Fruit fly (Drosophila melanogaster) whole organism, adult: ENCODE measurements around the gene CG10993.

Experiments used
- CG11617 ChIP-seq: fragments of 200-800 bp; sonication (Bioruptor generic); optimal IDR thresholded peaks from 2 replicates; lab custom pipeline; 2017; ENCODE audit warnings: mild to moderate bottlenecking, missing biosample characterization, missing genetic modification reagents, missing genetic modification characterization
- CG12768 ChIP-seq: fragments of 200-800 bp; sonication (Bioruptor generic); optimal IDR thresholded peaks from 2 replicates; lab custom pipeline; 2017; ENCODE audit warnings: missing biosample characterization, missing genetic modification characterization, mild to moderate bottlenecking, moderate library complexity, missing genetic modification reagents
- CG33017 ChIP-seq: fragments of 200-800 bp; sonication (Bioruptor generic); optimal IDR thresholded peaks from 2 replicates; lab custom pipeline; 2018; ENCODE audit warnings: missing biosample characterization, mild to moderate bottlenecking, missing genetic modification characterization, moderate library complexity
- Clk ChIP-seq: fragments of 200-800 bp; sonication (Bioruptor generic); optimal IDR thresholded peaks from 2 replicates; lab custom pipeline; 2017; ENCODE audit warnings: missing biosample characterization, missing genetic modification characterization
- Crg-1 ChIP-seq: fragments of 200-800 bp; sonication (Bioruptor generic); optimal IDR thresholded peaks from 2 replicates; lab custom pipeline; 2016; ENCODE audit warnings: missing biosample characterization, missing genetic modification characterization
- Hr96 ChIP-seq: fragments of 200-800 bp; sonication (Bioruptor generic); optimal IDR thresholded peaks from 2 replicates; lab custom pipeline; 2016; ENCODE audit warnings: missing biosample characterization, missing genetic modification characterization
- cic ChIP-seq: fragments of 200-800 bp; sonication (Bioruptor generic); optimal IDR thresholded peaks from 2 replicates; lab custom pipeline; 2017; ENCODE audit warnings: missing biosample characterization, mild to moderate bottlenecking, missing genetic modification characterization, moderate library complexity
- kay ChIP-seq: fragments of 200-800 bp; sonication (Bioruptor generic); peaks from one replicate; lab custom pipeline; 2016; ENCODE audit warnings: missing biosample characterization, missing genetic modification characterization, borderline replicate concordance
- ovo ChIP-seq: fragments of 200-800 bp; sonication (Bioruptor generic); optimal IDR thresholded peaks from 2 replicates; lab custom pipeline; 2016; ENCODE audit warnings: missing biosample characterization, missing genetic modification characterization
- tj ChIP-seq: fragments of 200-800 bp; sonication (Bioruptor generic); optimal IDR thresholded peaks from 3 replicates; lab custom pipeline; 2017; ENCODE audit warnings: missing biosample characterization, mild to moderate bottlenecking, missing genetic modification characterization, moderate library complexity
- toe ChIP-seq: fragments of 200-800 bp; sonication (Bioruptor generic); optimal IDR thresholded peaks from 2 replicates; lab custom pipeline; 2016; ENCODE audit warnings: missing biosample characterization, missing genetic modification characterization

- TF ChIP-seq Crg-1 (GFP tag; lab: Kevin White, UChicago) (no peak), Clk (GFP tag; lab: Kevin White, UChicago) (peak; percentile 17), toe (GFP tag; lab: Kevin White, UChicago) (peak; percentile 61), cic (peak; percentile 45), ovo (GFP tag; lab: Kevin White, UChicago) (peak; percentile 3), kay (GFP tag; lab: Kevin White, UChicago) (peak; percentile 55), Hr96 (peak; percentile 60), CG33017 (tag; lab: Kevin White, UChicago) (peak; percentile 45), CG12768 (GFP tag; lab: Kevin White, UChicago) (peak; percentile 40), CG11617 (peak; percentile 71), tj (GFP tag; lab: Kevin White, UChicago) (peak; percentile 62)
These were observed 24.7 kb upstream of the CG10993 start for dm6 chrX:13815526-13816173.
